Fruit fly (Drosophila melanogaster) whole organism, embryonic: ENCODE data around the gene Fas1.
A peak's percentile ranks its signal among the peaks of the same experiment; 100 is the strongest.

Source experiments
- Abd-B ChIP-seq: fragments of 200-800 bp; sonication (Bioruptor generic); optimal IDR thresholded peaks from 2 replicates; lab custom pipeline; 2018; ENCODE audit warnings: missing biosample characterization, mild to moderate bottlenecking, missing genetic modification characterization, moderate library complexity
- Adf1 ChIP-seq: fragments of 200-800 bp; sonication (Bioruptor generic); IDR thresholded peaks from 2 replicates; pipeline ENCODE4 v1.3.6; 2022; ENCODE audit warnings: missing biosample characterization, missing genetic modification characterization
- Atf-2 ChIP-seq: fragments of 200-800 bp; sonication (Bioruptor generic); optimal IDR thresholded peaks from 2 replicates; lab custom pipeline; 2016; ENCODE audit warnings: missing biosample characterization, missing genetic modification characterization
- Bgb ChIP-seq: fragments of 200-800 bp; sonication (Bioruptor generic); IDR thresholded peaks from 2 replicates; pipeline ENCODE4 v1.3.6; 2022; ENCODE audit warnings: missing biosample characterization, missing genetic modification characterization; ENCODE audit not compliant: partially characterized antibody
- CG10267 ChIP-seq: fragments of 200-800 bp; sonication (Bioruptor generic); optimal IDR thresholded peaks from 2 replicates; lab custom pipeline; 2018; ENCODE audit warnings: missing biosample characterization, mild to moderate bottlenecking, missing genetic modification characterization, moderate library complexity
- CG10431 ChIP-seq: fragments of 200-800 bp; sonication (Bioruptor generic); optimal IDR thresholded peaks from 3 replicates; lab custom pipeline; 2018; ENCODE audit warnings: missing biosample characterization, mild to moderate bottlenecking, missing genetic modification characterization
- CG12391 ChIP-seq: fragments of 200-800 bp; sonication (Bioruptor generic); optimal IDR thresholded peaks from 3 replicates; lab custom pipeline; 2018; ENCODE audit warnings: missing biosample characterization, mild to moderate bottlenecking, missing genetic modification characterization, moderate library complexity
- CG12659 ChIP-seq: fragments of 200-800 bp; sonication (Bioruptor generic); optimal IDR thresholded peaks from 3 replicates; lab custom pipeline; 2017; ENCODE audit warnings: mild to moderate bottlenecking, missing biosample characterization, missing genetic modification reagents, missing genetic modification characterization
- CG14860 ChIP-seq: fragments of 200-800 bp; sonication (Bioruptor generic); IDR thresholded peaks from 3 replicates; pipeline ENCODE4 v1.3.6; 2022; ENCODE audit warnings: missing biosample characterization, missing genetic modification characterization; ENCODE audit not compliant: partially characterized antibody
- CG15269 ChIP-seq: fragments of 200-800 bp; sonication (Bioruptor generic); optimal IDR thresholded peaks from 2 replicates; lab custom pipeline; 2018; ENCODE audit warnings: missing biosample characterization, mild to moderate bottlenecking, missing genetic modification characterization, moderate library complexity
- CG17829 ChIP-seq: fragments of 200-800 bp; optimal IDR thresholded peaks from 2 replicates; lab custom pipeline; 2019; ENCODE audit warnings: missing biosample characterization, mild to moderate bottlenecking, missing genetic modification characterization, moderate library complexity
- CG2116 ChIP-seq: fragments of 200-800 bp; sonication (Bioruptor generic); optimal IDR thresholded peaks from 3 replicates; lab custom pipeline; 2018; ENCODE audit warnings: missing biosample characterization, mild to moderate bottlenecking, missing genetic modification characterization
- CG2202 ChIP-seq: fragments of 200-800 bp; sonication (Bioruptor generic); optimal IDR thresholded peaks from 2 replicates; lab custom pipeline; 2018; ENCODE audit warnings: missing biosample characterization, mild to moderate bottlenecking, missing genetic modification characterization
- CG3281 ChIP-seq: fragments of 200-800 bp; sonication (Bioruptor generic); optimal IDR thresholded peaks from 3 replicates; lab custom pipeline; 2017; ENCODE audit warnings: missing biosample characterization, mild to moderate bottlenecking, missing genetic modification characterization
- CG34422 ChIP-seq: fragments of 200-800 bp; sonication (Bioruptor generic); IDR thresholded peaks from 3 replicates; pipeline ENCODE4 v1.3.6; 2022; ENCODE audit warnings: missing biosample characterization, missing genetic modification characterization
- CG4282 ChIP-seq: fragments of 200-800 bp; sonication (Bioruptor generic); optimal IDR thresholded peaks from 2 replicates; lab custom pipeline; 2016; ENCODE audit warnings: missing biosample characterization, missing genetic modification characterization
- CG6765 ChIP-seq: fragments of 200-800 bp; sonication (Bioruptor generic); optimal IDR thresholded peaks from 3 replicates; lab custom pipeline; 2017; ENCODE audit warnings: missing biosample characterization, mild to moderate bottlenecking, missing genetic modification characterization
- CG6791 ChIP-seq: fragments of 200-800 bp; sonication (Bioruptor generic); IDR thresholded peaks from 3 replicates; pipeline ENCODE4 v1.3.6; 2022; ENCODE audit warnings: missing biosample characterization, missing genetic modification characterization; ENCODE audit not compliant: partially characterized antibody
- CG7556 ChIP-seq: fragments of 200-800 bp; sonication (Bioruptor generic); optimal IDR thresholded peaks from 2 replicates; lab custom pipeline; 2017; ENCODE audit warnings: missing biosample characterization, mild to moderate bottlenecking, missing genetic modification characterization
- CG8924 ChIP-seq: fragments of 200-800 bp; optimal IDR thresholded peaks from 3 replicates; lab custom pipeline; 2019; ENCODE audit warnings: missing biosample characterization, mild to moderate bottlenecking, missing genetic modification characterization, moderate library complexity
- Chrac-16 ChIP-seq: fragments of 200-800 bp; sonication (Bioruptor generic); optimal IDR thresholded peaks from 3 replicates; lab custom pipeline; 2016; ENCODE audit warnings: missing biosample characterization, missing genetic modification characterization
- CoRest ChIP-seq: fragments of 200-800 bp; sonication (Bioruptor generic); optimal IDR thresholded peaks from 3 replicates; lab custom pipeline; 2018; ENCODE audit warnings: missing biosample characterization, mild to moderate bottlenecking, missing genetic modification characterization, moderate library complexity
- Dbx ChIP-seq: fragments of 200-800 bp; sonication (Bioruptor generic); IDR thresholded peaks from 3 replicates; pipeline ENCODE4 v1.3.6; 2022; ENCODE audit warnings: missing biosample characterization, missing genetic modification characterization
- Dip2 ChIP-seq: fragments of 200-800 bp; sonication (Bioruptor generic); IDR thresholded peaks from 2 replicates; pipeline ENCODE4 v1.3.6; 2022; ENCODE audit warnings: missing biosample characterization, missing genetic modification characterization
- Dp ChIP-seq: fragments of 200-800 bp; sonication (Bioruptor generic); optimal IDR thresholded peaks from 2 replicates; lab custom pipeline; 2018; ENCODE audit warnings: missing biosample characterization, mild to moderate bottlenecking, missing genetic modification characterization, moderate library complexity
- Dref ChIP-seq: fragments of 200-800 bp; sonication (Bioruptor generic); IDR thresholded peaks from 2 replicates; pipeline ENCODE4 v1.3.6; 2022; ENCODE audit warnings: missing biosample characterization, missing genetic modification characterization
- ERR ChIP-seq: fragments of 200-800 bp; sonication (Bioruptor generic); optimal IDR thresholded peaks from 2 replicates; lab custom pipeline; 2016; ENCODE audit warnings: missing biosample characterization, missing genetic modification characterization
- Elba2 ChIP-seq: fragments of 200-800 bp; sonication (Bioruptor generic); optimal IDR thresholded peaks from 3 replicates; lab custom pipeline; 2016; ENCODE audit warnings: missing biosample characterization, missing genetic modification characterization
- Fer1 ChIP-seq: fragments of 200-800 bp; sonication (Bioruptor generic); optimal IDR thresholded peaks from 2 replicates; lab custom pipeline; 2017; ENCODE audit warnings: missing biosample characterization, mild to moderate bottlenecking, missing genetic modification characterization
- Lhr ChIP-seq: fragments of 200-800 bp; sonication (Bioruptor generic); optimal IDR thresholded peaks from 3 replicates; lab custom pipeline; 2017; ENCODE audit warnings: mild to moderate bottlenecking, missing biosample characterization, missing genetic modification reagents, missing genetic modification characterization
- MESR4 ChIP-seq: fragments of 200-800 bp; sonication (Bioruptor generic); optimal IDR thresholded peaks from 2 replicates; lab custom pipeline; 2018; ENCODE audit warnings: missing biosample characterization, mild to moderate bottlenecking, missing genetic modification characterization, moderate library complexity
- Myb ChIP-seq: fragments of 200-800 bp; sonication (Bioruptor generic); optimal IDR thresholded peaks from 2 replicates; lab custom pipeline; 2016; ENCODE audit warnings: missing biosample characterization, missing genetic modification characterization
- Nf-YC ChIP-seq: fragments of 200-800 bp; optimal IDR thresholded peaks from 3 replicates; lab custom pipeline; 2019; ENCODE audit warnings: missing biosample characterization, mild to moderate bottlenecking, missing genetic modification characterization, moderate library complexity
- Scr ChIP-seq: fragments of 200-800 bp; sonication (Bioruptor generic); IDR thresholded peaks from 2 replicates; pipeline ENCODE4 v1.3.6; 2022; ENCODE audit warnings: missing biosample characterization, missing genetic modification characterization; ENCODE audit not compliant: partially characterized antibody
- Sry-β ChIP-seq: fragments of 200-800 bp; sonication (Bioruptor generic); optimal IDR thresholded peaks from 2 replicates; lab custom pipeline; 2018; ENCODE audit warnings: missing biosample characterization, mild to moderate bottlenecking, missing genetic modification characterization, moderate library complexity
- Trl ChIP-seq, 3 experiments: fragments of >200 bp in 2 of 3; fragments of 200-800 bp in 1 of 3; sonication (Bioruptor generic) in 1 of 3; optimal IDR thresholded peaks; 2 replicates in 1 of 3; 3 replicates in 2 of 3; lab custom pipeline; 2016 to 2017; ENCODE audit warnings: missing biosample characterization in 1 of 3, missing genetic modification characterization in 1 of 3
- ato ChIP-seq: fragments of 200-800 bp; sonication (Bioruptor generic); IDR thresholded peaks from 2 replicates; pipeline ENCODE4 v1.3.6; 2022; ENCODE audit warnings: missing biosample characterization, missing genetic modification characterization; ENCODE audit not compliant: partially characterized antibody
- cad ChIP-seq: fragments of >200 bp; optimal IDR thresholded peaks from 2 replicates; lab custom pipeline; 2017; ENCODE audit warnings: missing biosample characterization, missing genetic modification characterization
- cas ChIP-seq: fragments of 200-800 bp; sonication (Bioruptor generic); IDR thresholded peaks from 2 replicates; pipeline ENCODE4 v1.3.6; 2022; ENCODE audit warnings: missing biosample characterization, missing genetic modification characterization
- chinmo ChIP-seq: fragments of 200-800 bp; sonication (Bioruptor generic); IDR thresholded peaks from 4 replicates; pipeline ENCODE4 v1.3.6; 2022; ENCODE audit warnings: missing biosample characterization, missing genetic modification characterization; ENCODE audit not compliant: partially characterized antibody
- fru ChIP-seq: fragments of >200 bp; optimal IDR thresholded peaks from 2 replicates; lab custom pipeline; 2017
- hb ChIP-seq: fragments of 200-800 bp; sonication (Bioruptor generic); IDR thresholded peaks from 3 replicates; pipeline ENCODE4 v1.3.6; 2022; ENCODE audit warnings: missing biosample characterization, missing genetic modification characterization; ENCODE audit not compliant: partially characterized antibody
- inv ChIP-seq: fragments of 200-800 bp; sonication (Bioruptor generic); IDR thresholded peaks from 2 replicates; pipeline ENCODE4 v1.3.6; 2022; ENCODE audit warnings: missing biosample characterization, missing genetic modification characterization; ENCODE audit not compliant: partially characterized antibody
- knrl ChIP-seq: fragments of 200-800 bp; sonication (Bioruptor generic); IDR thresholded peaks from 3 replicates; pipeline ENCODE4 v1.3.6; 2022; ENCODE audit warnings: missing biosample characterization, missing genetic modification characterization; ENCODE audit not compliant: partially characterized antibody
- onecut ChIP-seq: fragments of 200-800 bp; sonication (Bioruptor generic); IDR thresholded peaks from 2 replicates; pipeline ENCODE4 v1.3.6; 2022; ENCODE audit warnings: missing biosample characterization, missing genetic modification characterization
- ro ChIP-seq: fragments of 200-800 bp; sonication (Bioruptor generic); IDR thresholded peaks from 2 replicates; pipeline ENCODE4 v1.3.6; 2022; ENCODE audit warnings: missing biosample characterization, missing genetic modification characterization
- sisA ChIP-seq: fragments of 200-800 bp; sonication (Bioruptor generic); IDR thresholded peaks from 2 replicates; pipeline ENCODE4 v1.3.6; 2022; ENCODE audit warnings: missing biosample characterization, missing genetic modification characterization
- sob ChIP-seq: fragments of 200-800 bp; sonication (Bioruptor generic); IDR thresholded peaks from 2 replicates; pipeline ENCODE4 v1.3.6; 2022; ENCODE audit warnings: missing biosample characterization, missing genetic modification characterization
- trem ChIP-seq: fragments of 200-800 bp; optimal IDR thresholded peaks from 3 replicates; lab custom pipeline; 2019; ENCODE audit warnings: missing biosample characterization, mild to moderate bottlenecking, missing genetic modification characterization, moderate library complexity
- unc-4 ChIP-seq: fragments of 200-800 bp; sonication (Bioruptor generic); IDR thresholded peaks from 2 replicates; pipeline ENCODE4 v1.3.6; 2022; ENCODE audit warnings: missing biosample characterization, missing genetic modification characterization; ENCODE audit not compliant: partially characterized antibody

The Fas1 gene

DNA sequence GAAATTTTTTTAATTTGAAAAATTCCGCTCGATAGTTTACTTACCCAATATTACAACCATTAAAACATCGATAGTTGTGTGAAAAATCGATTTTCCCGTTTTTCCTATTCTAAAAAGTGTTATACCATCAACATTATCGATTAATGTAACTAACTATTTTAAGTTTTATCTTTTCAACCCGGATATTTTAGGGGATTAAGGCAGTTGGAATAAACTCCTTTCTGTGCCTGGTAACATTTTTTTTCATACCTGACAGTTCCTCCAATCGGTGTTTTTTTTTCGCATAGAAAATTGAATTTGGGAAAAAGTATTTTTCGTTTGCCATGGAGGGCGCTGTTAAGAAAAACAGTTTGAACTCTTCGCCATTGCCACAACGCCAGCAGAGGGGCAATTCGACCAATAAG, 15.0 kb downstream of the Fas1 start, which contains the start of gene nonA-l (continued):
- TF ChIP-seq hb (GFP tag; lab: Robert Waterston, UW) (peak; percentile 71), Bgb (GFP tag; lab: Robert Waterston, UW) (peak; percentile 87), CG12391 (peak; percentile 18), knrl (peak; percentile 83), Trl (optimal IDR thresholded peaks at IDR 0.05; lab: Kevin White, UChicago) (no peak), Trl (GFP tag; optimal IDR thresholded peaks at IDR 0.05; lab: Kevin White, UChicago) (no peak), Sry-β (GFP tag; lab: Kevin White, UChicago) (no peak), CG2116 (GFP tag; lab: Kevin White, UChicago) (peak; percentile 94), Fer1 (GFP tag; lab: Kevin White, UChicago) (no peak), CG10267 (peak; percentile 40), Lhr (GFP tag; lab: Kevin White, UChicago) (peak; percentile 38), ato (peak; percentile 73), chinmo (GFP tag; lab: Robert Waterston, UW) (0 out of 4 replicates have a peak, but pooled peaks have one; percentile 60), inv (GFP tag; lab: Robert Waterston, UW) (peak; percentile 80), Atf-2 (GFP tag; lab: Kevin White, UChicago) (no peak), onecut (GFP tag; lab: Robert Waterston, UW) (peak; percentile 85), Dref (GFP tag; lab: Robert Waterston, UW) (peak; percentile 92), CG14860 (GFP tag; lab: Robert Waterston, UW) (peak; percentile 83), Myb (GFP tag; lab: Kevin White, UChicago) (peak; percentile 65), Abd-B (GFP tag; lab: Kevin White, UChicago) (no peak), MESR4 (GFP tag; lab: Kevin White, UChicago) (peak; percentile 75), CG3281 (GFP tag; lab: Kevin White, UChicago) (no peak), CG17829 (peak; percentile 20), CG4282 (GFP tag; lab: Kevin White, UChicago) (no peak), trem (peak; percentile 53), Nf-YC (tag; lab: Kevin White, UChicago) (peak; percentile 51), CG34422 (no peak), Elba2 (GFP tag; lab: Kevin White, UChicago) (peak; percentile 36), CoRest (tag; lab: Kevin White, UChicago) (peak; percentile 53), Scr (GFP tag; lab: Robert Waterston, UW) (peak; percentile 88), Dip2 (GFP tag; lab: Robert Waterston, UW) (no peak), sisA (GFP tag; lab: Robert Waterston, UW) (no peak), ro (no peak), CG6791 (GFP tag; lab: Robert Waterston, UW) (peak; percentile 85)

DNA sequence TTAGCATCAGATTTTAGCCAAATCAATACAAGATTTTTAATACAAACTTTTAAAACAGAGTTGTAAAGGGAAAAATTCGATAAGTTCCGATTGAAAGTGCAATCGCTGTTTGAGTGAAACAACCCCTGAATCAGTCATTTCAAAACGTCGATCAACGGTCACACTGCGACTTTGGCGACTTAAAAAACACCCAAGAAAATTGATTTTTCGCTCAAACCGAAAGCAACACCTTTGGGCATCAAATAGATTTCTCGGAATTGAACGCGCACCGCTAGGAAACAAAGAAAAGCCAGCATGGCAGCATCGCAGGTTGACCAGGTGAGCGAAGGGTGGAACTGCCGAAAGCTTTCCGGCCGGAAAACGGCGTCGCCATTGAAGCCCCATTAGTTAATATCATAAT, 18.6 kb downstream of the Fas1 start, which contains the start of gene Arl6IP1:
Arl6IP1 (plus strand) TSS at position 15 of the 400 bp plus-strand sequence.
- TF ChIP-seq cas (no peak), CG10431 (no peak), CG17829 (peak; percentile 15), Chrac-16 (GFP tag; lab: Kevin White, UChicago) (no peak), Adf1 (GFP tag; lab: Robert Waterston, UW) (no peak), Dp (GFP tag; lab: Kevin White, UChicago) (peak; percentile 88), CG8924 (tag; lab: Kevin White, UChicago) (no peak), CG7556 (GFP tag; lab: Kevin White, UChicago) (no peak), CG2202 (tag; lab: Kevin White, UChicago) (no peak), cad (no peak), Dbx (GFP tag; lab: Robert Waterston, UW) (no peak), ERR (GFP tag; lab: Kevin White, UChicago) (no peak), fru (lab: Kevin White, UChicago) (no peak), Bgb (GFP tag; lab: Robert Waterston, UW) (peak; percentile 61), CG15269 (tag; lab: Kevin White, UChicago) (no peak), CG6765 (GFP tag; lab: Kevin White, UChicago) (no peak), CG2116 (GFP tag; lab: Kevin White, UChicago) (peak; percentile 99), unc-4 (GFP tag; lab: Robert Waterston, UW) (peak; percentile 34; the same call in 1 of the 2 replicates), sob (0 out of 2 replicates have a peak, but pooled peaks have one; percentile 26), CG12659 (GFP tag; lab: Kevin White, UChicago) (peak; percentile 32)
